Fruit fly (Drosophila melanogaster) whole organism, adult: Measurements from ENCODE around the gene Cpr65Ay.

ENCODE experiments used
- CG11617 ChIP-seq: fragments of 200-800 bp; sonication (Bioruptor generic); optimal IDR thresholded peaks from 2 replicates; lab custom pipeline; 2017; ENCODE audit warnings: mild to moderate bottlenecking, missing biosample characterization, missing genetic modification reagents, missing genetic modification characterization
- CG14711 ChIP-seq: fragments of 200-800 bp; sonication (Bioruptor generic); optimal IDR thresholded peaks from 2 replicates; lab custom pipeline; 2018; ENCODE audit warnings: missing biosample characterization, mild to moderate bottlenecking, missing genetic modification characterization, moderate library complexity
- CG5204 ChIP-seq: fragments of 200-800 bp; sonication (Bioruptor generic); optimal IDR thresholded peaks from 2 replicates; lab custom pipeline; 2016; ENCODE audit warnings: missing biosample characterization, missing genetic modification characterization
- CG7045 ChIP-seq: fragments of 200-800 bp; sonication (Bioruptor generic); optimal IDR thresholded peaks from 2 replicates; lab custom pipeline; 2017; ENCODE audit warnings: missing biosample characterization, mild to moderate bottlenecking, missing genetic modification characterization
- CG7101 ChIP-seq: fragments of 200-800 bp; sonication (Bioruptor generic); optimal IDR thresholded peaks from 2 replicates; lab custom pipeline; 2018; ENCODE audit warnings: missing biosample characterization, mild to moderate bottlenecking, missing genetic modification characterization, moderate library complexity
- Clk ChIP-seq: fragments of 200-800 bp; sonication (Bioruptor generic); optimal IDR thresholded peaks from 2 replicates; lab custom pipeline; 2017; ENCODE audit warnings: missing biosample characterization, missing genetic modification characterization
- Crg-1 ChIP-seq: fragments of 200-800 bp; sonication (Bioruptor generic); optimal IDR thresholded peaks from 2 replicates; lab custom pipeline; 2016; ENCODE audit warnings: missing biosample characterization, missing genetic modification characterization
- Hr96 ChIP-seq: fragments of 200-800 bp; sonication (Bioruptor generic); optimal IDR thresholded peaks from 2 replicates; lab custom pipeline; 2016; ENCODE audit warnings: missing biosample characterization, missing genetic modification characterization
- Mnt ChIP-seq: fragments of 200-800 bp; sonication (Bioruptor generic); optimal IDR thresholded peaks from 2 replicates; lab custom pipeline; 2016; ENCODE audit warnings: missing biosample characterization, mild to moderate bottlenecking, missing genetic modification characterization
- bab1 ChIP-seq: fragments of 200-800 bp; sonication (Bioruptor generic); optimal IDR thresholded peaks from 3 replicates; lab custom pipeline; 2019; ENCODE audit warnings: missing biosample characterization, mild to moderate bottlenecking, missing genetic modification characterization, moderate library complexity
- cic ChIP-seq: fragments of 200-800 bp; sonication (Bioruptor generic); optimal IDR thresholded peaks from 2 replicates; lab custom pipeline; 2017; ENCODE audit warnings: missing biosample characterization, mild to moderate bottlenecking, missing genetic modification characterization, moderate library complexity
- cnc ChIP-seq, 2 experiments: fragments of >200 bp; optimal IDR thresholded peaks; 2 replicates each; lab custom pipeline; 2017
- kay ChIP-seq: fragments of 200-800 bp; sonication (Bioruptor generic); peaks from one replicate; lab custom pipeline; 2016; ENCODE audit warnings: missing biosample characterization, missing genetic modification characterization, borderline replicate concordance
- tj ChIP-seq: fragments of 200-800 bp; sonication (Bioruptor generic); optimal IDR thresholded peaks from 3 replicates; lab custom pipeline; 2017; ENCODE audit warnings: missing biosample characterization, mild to moderate bottlenecking, missing genetic modification characterization, moderate library complexity

DNA sequence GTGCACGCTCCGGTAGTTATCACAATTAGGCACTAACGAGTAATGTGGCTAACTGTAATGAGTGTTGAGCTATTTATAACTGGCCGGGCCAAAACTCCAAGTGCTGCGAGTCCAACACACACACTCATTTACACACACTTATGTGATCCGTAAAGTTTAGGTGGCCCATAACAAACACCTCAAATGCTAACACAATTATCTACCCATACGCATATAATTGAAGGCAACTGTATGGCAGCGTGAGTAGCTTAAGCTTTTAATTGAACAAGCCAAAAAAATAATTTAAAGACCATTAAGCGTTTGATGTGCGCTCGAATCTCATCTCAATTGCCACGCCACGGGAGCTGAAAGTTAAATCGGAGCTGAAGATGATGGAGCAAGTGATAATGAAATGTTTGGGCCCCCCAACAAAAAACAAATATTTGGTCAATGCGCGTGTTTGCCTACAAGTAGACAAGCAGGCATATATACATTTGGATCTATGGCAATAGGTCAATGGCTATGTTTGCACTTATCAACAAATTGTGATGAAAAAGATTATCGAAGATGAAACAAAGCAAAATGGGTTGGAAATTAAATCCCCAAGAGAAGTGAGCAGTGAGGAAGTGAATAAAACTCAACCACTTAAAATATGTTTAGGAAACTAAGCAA, 18.4 kb downstream of the Cpr65Ay start, which contains the start of gene Cpr65Av:
- TF ChIP-seq kay (GFP tag; lab: Kevin White, UChicago) = no peak
- no peak for TF ChIP-seq Clk (GFP tag; lab: Kevin White, UChicago)
- TF ChIP-seq tj (GFP tag; lab: Kevin White, UChicago) = no peak
- no peak for TF ChIP-seq CG7045 (GFP tag; lab: Kevin White, UChicago)
- TF ChIP-seq Crg-1 (GFP tag; lab: Kevin White, UChicago) = no peak
- no peak for TF ChIP-seq cnc (optimal IDR thresholded peaks at IDR 0.05; lab: Kevin White, UChicago)
- TF ChIP-seq Hr96 (GFP tag; lab: Kevin White, UChicago) = no peak
- no peak for TF ChIP-seq CG5204 (GFP tag; lab: Kevin White, UChicago)
- TF ChIP-seq Mnt = no peak
- no peak for TF ChIP-seq bab1 (GFP tag; lab: Kevin White, UChicago)
- TF ChIP-seq CG14711 (tag; lab: Kevin White, UChicago) = no peak
- no peak for TF ChIP-seq cic (GFP tag; lab: Kevin White, UChicago)
- TF ChIP-seq CG7101 (tag; lab: Kevin White, UChicago) = no peak
- no peak for TF ChIP-seq CG11617
